Worm (Caenorhabditis elegans) whole organism, young adult: ENCODE results near the gene W01D2.3.
"Not testable (repeated sequence)": the region's sequence is repeated elsewhere in the genome, so short reads cannot be mapped to it uniquely, and the experiment has no call there.

Experiments used
- B0261.1 ChIP-seq: sonication (generic microtip); optimal IDR thresholded peaks from 2 replicates; lab custom pipeline; 2016; ENCODE audit warnings: mild to moderate bottlenecking, missing genetic modification characterization, moderate library complexity, missing compliant biosample characterization
- D2030.7 ChIP-seq: fragments of 200-800 bp; sonication (Bioruptor generic); IDR thresholded peaks from 2 replicates; pipeline ENCODE4 v1.3.6; 2022; ENCODE audit warnings: missing genetic modification reagents, missing genetic modification characterization, missing compliant biosample characterization
- F33H1.4 ChIP-seq: fragments of 200-800 bp; sonication (Bioruptor generic); IDR thresholded peaks from 2 replicates; pipeline ENCODE4 v1.3.6; 2022; ENCODE audit warnings: missing genetic modification reagents, missing genetic modification characterization, missing compliant biosample characterization
- F49E8.2 ChIP-seq: sonication (generic microtip); optimal IDR thresholded peaks from 3 replicates; lab custom pipeline; 2017; ENCODE audit warnings: missing genetic modification characterization, mild to moderate bottlenecking, missing compliant biosample characterization, antibody characterized with exemption, moderate library complexity; ENCODE audit not compliant: insufficient read depth
- F57A8.1 ChIP-seq: fragments of 200-800 bp; sonication (Bioruptor generic); optimal IDR thresholded peaks from 2 replicates; lab custom pipeline; 2018; ENCODE audit warnings: mild to moderate bottlenecking, missing genetic modification characterization, moderate library complexity, missing compliant biosample characterization
- F57C9.4 ChIP-seq: sonication (generic microtip); optimal IDR thresholded peaks from 2 replicates; lab custom pipeline; 2017; ENCODE audit warnings: mild to moderate bottlenecking, missing genetic modification characterization, missing compliant biosample characterization
- K12H6.12 ChIP-seq: fragments of 200-800 bp; sonication (Bioruptor generic); optimal IDR thresholded peaks from 2 replicates; lab custom pipeline; 2018; ENCODE audit warnings: mild to moderate bottlenecking, missing genetic modification characterization, missing compliant biosample characterization
- Y53F4B.3 ChIP-seq: fragments of 200-800 bp; sonication (Bioruptor generic); IDR thresholded peaks from 2 replicates; pipeline ENCODE4 v1.3.6; 2022; ENCODE audit warnings: missing genetic modification reagents, missing genetic modification characterization, missing compliant biosample characterization
- ZK185.1 ChIP-seq: sonication (generic microtip); optimal IDR thresholded peaks from 2 replicates; lab custom pipeline; 2016; ENCODE audit warnings: mild to moderate bottlenecking, missing genetic modification characterization, missing compliant biosample characterization; ENCODE audit not compliant: poor library complexity, severe bottlenecking
- akir-1 ChIP-seq: fragments of 200-800 bp; sonication (Bioruptor generic); optimal IDR thresholded peaks from 2 replicates; lab custom pipeline; 2018; ENCODE audit warnings: mild to moderate bottlenecking, missing genetic modification characterization, moderate library complexity, missing compliant biosample characterization
- atf-7 ChIP-seq: sonication (generic microtip); optimal IDR thresholded peaks from 2 replicates; lab custom pipeline; 2017; ENCODE audit warnings: mild to moderate bottlenecking, missing genetic modification characterization, missing compliant biosample characterization
- cebp-1 ChIP-seq, 2 experiments: fragments of 200-800 bp in 1 of 2; sonication (Bioruptor generic) in 1 of 2; sonication (generic microtip) in 1 of 2; IDR thresholded peaks in 1 of 2; optimal IDR thresholded peaks in 1 of 2; 2 replicates each; pipeline versions ENCODE4 v1.3.6 to Lab custom; 2017 to 2022; ENCODE audit warnings: missing compliant biosample characterization in 2 of 2, missing genetic modification characterization in 2 of 2, mild to moderate bottlenecking in 1 of 2, missing genetic modification reagents in 1 of 2, moderate library complexity in 1 of 2
- ceh-27 ChIP-seq: fragments of 200-800 bp; sonication (Bioruptor generic); optimal IDR thresholded peaks from 2 replicates; lab custom pipeline; 2018; ENCODE audit warnings: mild to moderate bottlenecking, missing genetic modification characterization, moderate library complexity, missing compliant biosample characterization
- dox-1 ChIP-seq: fragments of 200-800 bp; sonication (Bioruptor generic); IDR thresholded peaks from 2 replicates; pipeline ENCODE4 v1.3.6; 2022; ENCODE audit warnings: missing genetic modification reagents, missing genetic modification characterization, missing compliant biosample characterization
- egl-18 ChIP-seq: fragments of 200-800 bp; sonication (Bioruptor generic); IDR thresholded peaks from 2 replicates; pipeline ENCODE4 v1.3.6; 2022; ENCODE audit warnings: missing genetic modification reagents, missing genetic modification characterization, missing compliant biosample characterization
- ekl-4 ChIP-seq: fragments of 200-800 bp; sonication (Bioruptor generic); IDR thresholded peaks from 2 replicates; pipeline ENCODE4 v1.3.6; 2022; ENCODE audit warnings: missing genetic modification reagents, missing genetic modification characterization, missing compliant biosample characterization
- gei-17 ChIP-seq: fragments of 200-800 bp; sonication (Bioruptor generic); optimal IDR thresholded peaks from 2 replicates; lab custom pipeline; 2018; ENCODE audit warnings: mild to moderate bottlenecking, missing genetic modification characterization, missing compliant biosample characterization
- him-1 ChIP-seq: sonication (generic microtip); optimal IDR thresholded peaks from 2 replicates; lab custom pipeline; 2016; ENCODE audit warnings: missing genotype, missing genetic modification reagents, missing genetic modification characterization, missing compliant biosample characterization
- hmg-1.2 ChIP-seq: fragments of 200-800 bp; sonication (Bioruptor generic); IDR thresholded peaks from 2 replicates; pipeline ENCODE4 v1.3.6; 2022; ENCODE audit warnings: missing genetic modification reagents, missing genetic modification characterization, missing compliant biosample characterization
- hmg-20 ChIP-seq: fragments of 200-800 bp; sonication (Bioruptor generic); IDR thresholded peaks from 2 replicates; pipeline ENCODE4 v1.3.6; 2022; ENCODE audit warnings: missing genetic modification reagents, missing genetic modification characterization, missing compliant biosample characterization
- let-607 ChIP-seq, 2 experiments: fragments of 200-800 bp in 1 of 2; sonication (Bioruptor generic) in 1 of 2; sonication (generic microtip) in 1 of 2; optimal IDR thresholded peaks; 2 replicates each; lab custom pipeline; 2016 to 2018; ENCODE audit warnings: mild to moderate bottlenecking in 2 of 2, missing compliant biosample characterization in 2 of 2, missing genetic modification characterization in 2 of 2, moderate library complexity in 2 of 2, missing genotype in 1 of 2
- lin-26 ChIP-seq: fragments of 200-800 bp; sonication (Bioruptor generic); IDR thresholded peaks from 2 replicates; pipeline ENCODE4 v1.3.6; 2022; ENCODE audit warnings: missing genetic modification reagents, missing genetic modification characterization, missing compliant biosample characterization
- lin-40 ChIP-seq: sonication (generic microtip); optimal IDR thresholded peaks from 2 replicates; lab custom pipeline; 2016; ENCODE audit warnings: missing genetic modification characterization, mild to moderate bottlenecking, missing compliant biosample characterization, missing genotype, missing genetic modification reagents
- lin-54 ChIP-seq: fragments of 200-800 bp; sonication (Bioruptor generic); optimal IDR thresholded peaks from 2 replicates; lab custom pipeline; 2018; ENCODE audit warnings: mild to moderate bottlenecking, missing genetic modification characterization, missing compliant biosample characterization
- lsl-1 ChIP-seq: fragments of 200-800 bp; sonication (Bioruptor generic); optimal IDR thresholded peaks from 2 replicates; lab custom pipeline; 2018; ENCODE audit warnings: mild to moderate bottlenecking, missing genetic modification characterization, moderate library complexity, missing compliant biosample characterization
- madf-6 ChIP-seq: fragments of 200-800 bp; sonication (Bioruptor generic); IDR thresholded peaks from 2 replicates; pipeline ENCODE4 v1.3.6; 2022; ENCODE audit warnings: missing genetic modification reagents, missing genetic modification characterization, missing compliant biosample characterization
- madf-8 ChIP-seq: fragments of 200-800 bp; sonication (Bioruptor generic); conservative IDR thresholded peaks from 2 replicates; pipeline ENCODE4 v1.3.6; 2022; ENCODE audit warnings: missing genetic modification reagents, missing genetic modification characterization, missing compliant biosample characterization
- mcd-1 ChIP-seq: fragments of 200-800 bp; sonication (Bioruptor generic); IDR thresholded peaks from 2 replicates; pipeline ENCODE4 v1.3.6; 2022; ENCODE audit warnings: missing genetic modification reagents, missing genetic modification characterization, missing compliant biosample characterization
- nfyb-1 ChIP-seq: fragments of 200-800 bp; sonication (Bioruptor generic); IDR thresholded peaks from 2 replicates; pipeline ENCODE4 v1.3.6; 2022; ENCODE audit warnings: missing genetic modification reagents, missing genetic modification characterization, missing compliant biosample characterization
- nhr-120 ChIP-seq: fragments of 200-800 bp; sonication (Bioruptor generic); IDR thresholded peaks from 2 replicates; pipeline ENCODE4 v1.3.6; 2022; ENCODE audit warnings: missing genetic modification characterization, missing compliant biosample characterization
- pbrm-1 ChIP-seq: fragments of 200-800 bp; sonication (Bioruptor generic); IDR thresholded peaks from 2 replicates; pipeline ENCODE4 v1.3.6; 2022; ENCODE audit warnings: missing genetic modification reagents, missing genetic modification characterization, missing compliant biosample characterization
- rcor-1 ChIP-seq: fragments of 200-800 bp; sonication (Bioruptor generic); IDR thresholded peaks from 2 replicates; pipeline ENCODE4 v1.3.6; 2022; ENCODE audit warnings: missing genetic modification reagents, missing genetic modification characterization, missing compliant biosample characterization
- rpc-1 ChIP-seq, 2 experiments: fragments of 150-350 bp in 1 of 2; sonication (generic microtip) in 1 of 2; optimal IDR thresholded peaks; 2 replicates each; lab custom pipeline; 2014 to 2018; ENCODE audit warnings: missing biosample characterization in 1 of 2, missing genetic modification characterization in 1 of 2, missing genetic modification reagents in 1 of 2, missing genotype in 1 of 2
- snpc-4 ChIP-seq, 5 experiments: fragments of 150-350 bp in 1 of 5; sonication (generic microtip) in 4 of 5; optimal IDR thresholded peaks; 2 replicates each; lab custom pipeline; 2014 to 2018; ENCODE audit warnings: missing genetic modification characterization in 5 of 5, missing biosample characterization in 3 of 5, antibody characterized with exemption in 2 of 5, mild to moderate bottlenecking in 2 of 5, missing compliant biosample characterization in 2 of 5, missing genotype in 2 of 5, moderate library complexity in 2 of 5, missing genetic modification reagents in 1 of 5
- tbp1 ChIP-seq: fragments of 200-800 bp; sonication (Bioruptor generic); optimal IDR thresholded peaks from 2 replicates; lab custom pipeline; 2018; ENCODE audit warnings: mild to moderate bottlenecking, missing genetic modification characterization, missing compliant biosample characterization
- zfh-2 ChIP-seq: fragments of 200-800 bp; sonication (Bioruptor generic); conservative IDR thresholded peaks from 2 replicates; pipeline ENCODE4 v1.3.6; 2022; ENCODE audit warnings: missing genetic modification reagents, missing genetic modification characterization, missing compliant biosample characterization
- ztf-25 ChIP-seq: fragments of 200-800 bp; sonication (Bioruptor generic); IDR thresholded peaks from 2 replicates; pipeline ENCODE4 v1.3.6; 2022; ENCODE audit warnings: missing genetic modification reagents, missing genetic modification characterization, missing compliant biosample characterization
- ztf-26 ChIP-seq: sonication (generic microtip); optimal IDR thresholded peaks from 2 replicates; lab custom pipeline; 2017; ENCODE audit warnings: missing genetic modification characterization, missing compliant biosample characterization

Gene W01D2.3

ce11 chrII:14805686-14806085 lies 1.6 kb upstream of the W01D2.3 start, which contains the start of gene srt-11:
Gene srt-11, plus strand, starts transcription at chrII:14805986.
- no peak for TF ChIP-seq ekl-4 (GFP tag; lab: Robert Waterston, UW)
- TF ChIP-seq F57C9.4: no peak
- TF ChIP-seq Y53F4B.3 (GFP tag; lab: Robert Waterston, UW): no peak
- TF ChIP-seq egl-18 (GFP tag; lab: Robert Waterston, UW): no peak
- no peak for TF ChIP-seq F49E8.2 (tag; lab: Kevin White, UChicago)
- no peak for TF ChIP-seq atf-7 (tag; lab: Kevin White, UChicago)

ce11 chrII:14802527-14802926 lies 1.6 kb downstream of the W01D2.3 start:
- peak; percentile 77 for TF ChIP-seq lin-26 (GFP tag; lab: Robert Waterston, UW)
- peak; percentile 23; the same call in 1 of the 2 replicates for TF ChIP-seq mcd-1 (GFP tag; lab: Robert Waterston, UW)
- TF ChIP-seq rcor-1 (GFP tag; lab: Robert Waterston, UW): peak; percentile 26; the same call in 1 of the 2 replicates
- TF ChIP-seq snpc-4 (GFP tag; optimal IDR thresholded peaks at IDR 0.05; lab: Kevin White, UChicago): not testable (repeated sequence)
- TF ChIP-seq snpc-4 (tag; optimal IDR thresholded peaks at IDR 0.05; lab: Kevin White, UChicago): peak in 2 of 4 experiments; percentile 68 to 70
- peak; percentile 14 for TF ChIP-seq lsl-1
- TF ChIP-seq nhr-120 (GFP tag; lab: Robert Waterston, UW): 0 out of 2 replicates have a peak, but pooled peaks have one; percentile 8
- peak; percentile 56 for TF ChIP-seq rpc-1 (optimal IDR thresholded peaks at IDR 0.05; lab: Kevin White, UChicago)
- peak; percentile 68 for TF ChIP-seq rpc-1 (tag; optimal IDR thresholded peaks at IDR 0.05; lab: Kevin White, UChicago)
- TF ChIP-seq lin-54: peak; percentile 9
- TF ChIP-seq tbp1 (GFP tag; lab: Kevin White, UChicago): peak; percentile 83
- peak; percentile 63; the same call in 1 of the 2 replicates for TF ChIP-seq ekl-4 (GFP tag; lab: Robert Waterston, UW)
- peak; percentile 59 for TF ChIP-seq B0261.1 (tag; lab: Kevin White, UChicago)
- peak; percentile 38; the same call in 1 of the 2 replicates for TF ChIP-seq nfyb-1 (GFP tag; lab: Robert Waterston, UW)
- peak; percentile 60 for TF ChIP-seq D2030.7 (GFP tag; lab: Robert Waterston, UW)
- TF ChIP-seq hmg-1.2: peak; percentile 52
- TF ChIP-seq hmg-20 (GFP tag; lab: Robert Waterston, UW): 0 out of 2 replicates have a peak, but pooled peaks have one; percentile 30
- TF ChIP-seq madf-6 (GFP tag; lab: Robert Waterston, UW): peak; percentile 61
- peak; percentile 33; the same call in 1 of the 2 replicates for TF ChIP-seq F33H1.4 (GFP tag; lab: Robert Waterston, UW)
- 0 out of 2 replicates have a peak, but pooled peaks have one; percentile 49 for TF ChIP-seq dox-1 (GFP tag; lab: Robert Waterston, UW)
- TF ChIP-seq, all 124 proteins: peak for 18; not testable (repeated sequence) for 106

DNA sequence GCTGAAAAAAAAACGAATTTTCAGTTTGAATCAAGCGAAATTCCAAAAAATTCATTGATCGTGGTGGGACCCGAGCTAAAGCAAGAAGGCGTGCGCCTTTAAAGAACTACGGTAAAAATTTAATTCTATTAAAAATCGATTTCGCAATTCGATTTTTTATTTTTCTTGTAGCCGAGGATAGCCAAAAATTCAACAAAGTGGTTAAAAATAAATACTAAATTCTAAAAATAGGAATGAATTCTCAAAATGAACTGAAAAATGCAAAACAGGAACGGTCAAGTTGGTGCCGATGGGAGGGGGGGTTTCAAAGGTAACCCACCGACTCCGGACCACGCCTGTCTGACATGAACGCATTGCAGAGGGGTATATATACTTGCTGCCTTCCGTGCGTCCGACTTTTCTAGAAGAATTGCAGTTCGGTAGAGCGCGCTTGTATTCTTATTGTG lies 3.0 kb downstream of the W01D2.3 start:
- TF ChIP-seq lsl-1: peak; percentile 87
- TF ChIP-seq egl-18 (GFP tag; lab: Robert Waterston, UW): peak; percentile 70; the same call in 1 of the 2 replicates
- peak; percentile 49 for TF ChIP-seq him-1 (tag; lab: Kevin White, UChicago)
- TF ChIP-seq zfh-2 (GFP tag; lab: Robert Waterston, UW): 0 out of 2 replicates have a peak, but pooled peaks have one; percentile 31
- TF ChIP-seq akir-1 (GFP tag; lab: Kevin White, UChicago): no peak
- TF ChIP-seq ekl-4 (GFP tag; lab: Robert Waterston, UW): 0 out of 2 replicates have a peak, but pooled peaks have one; percentile 53
- peak; percentile 68 for TF ChIP-seq cebp-1 (GFP tag; IDR thresholded peaks at IDR 0.05; lab: Robert Waterston, UW)
- TF ChIP-seq cebp-1 (tag; optimal IDR thresholded peaks at IDR 0.05; lab: Kevin White, UChicago): peak; percentile 85
- no peak for TF ChIP-seq F57A8.1
- peak; percentile 83 for TF ChIP-seq madf-6 (GFP tag; lab: Robert Waterston, UW)
- TF ChIP-seq K12H6.12 (tag; lab: Kevin White, UChicago): peak; percentile 30
- TF ChIP-seq let-607 (tag; optimal IDR thresholded peaks at IDR 0.05; lab: Kevin White, UChicago): peak in 1 of 2 experiments; percentile 55
- peak; percentile 86 for TF ChIP-seq ZK185.1 (tag; lab: Kevin White, UChicago)
- peak; percentile 50 for TF ChIP-seq gei-17
- TF ChIP-seq hmg-1.2: peak; percentile 43; the same call in 1 of the 2 replicates
- TF ChIP-seq madf-8: peak; percentile 72
- peak; percentile 88 for TF ChIP-seq F33H1.4 (GFP tag; lab: Robert Waterston, UW)
- TF ChIP-seq B0261.1 (tag; lab: Kevin White, UChicago): peak; percentile 62
- TF ChIP-seq ztf-26: peak; percentile 36
- peak; percentile 73 for TF ChIP-seq nfyb-1 (GFP tag; lab: Robert Waterston, UW)
- peak; percentile 29 for TF ChIP-seq ceh-27 (GFP tag; lab: Kevin White, UChicago)
- 0 out of 2 replicates have a peak, but pooled peaks have one; percentile 34 for TF ChIP-seq pbrm-1 (GFP tag; lab: Robert Waterston, UW)
- TF ChIP-seq mcd-1 (GFP tag; lab: Robert Waterston, UW): peak; percentile 85
- peak; percentile 52; the same call in 1 of the 2 replicates for TF ChIP-seq D2030.7 (GFP tag; lab: Robert Waterston, UW)
- peak; percentile 95 for TF ChIP-seq snpc-4 (GFP tag; optimal IDR thresholded peaks at IDR 0.05; lab: Kevin White, UChicago)
- peak; percentile 94 to 98 (median 98) for TF ChIP-seq snpc-4 (tag; optimal IDR thresholded peaks at IDR 0.05; lab: Kevin White, UChicago)
- no peak for TF ChIP-seq ztf-25
- peak; percentile 69 for TF ChIP-seq lin-40 (tag; lab: Kevin White, UChicago)
- TF ChIP-seq atf-7 (tag; lab: Kevin White, UChicago): no peak
